Fruit fly (Drosophila melanogaster): ENCODE measurements around the gene CG14339.

The CG14339 gene

dm6 chr2L:1069475-1069874 lies 38.9 kb upstream of the CG14339 start (continued):
- TF ChIP-seq CG3919 (GFP tag; optimal IDR thresholded peaks at IDR 0.05) (peak; percentile 2), fd85E (GFP tag; optimal IDR thresholded peaks at IDR 0.05) (no peak), Hr38 (GFP tag; optimal IDR thresholded peaks at IDR 0.05) (no peak), esn (GFP tag; optimal IDR thresholded peaks at IDR 0.05) (peak; percentile 27), Sox15 (GFP tag; optimal IDR thresholded peaks at IDR 0.05) (no peak), CG11762 (GFP tag; optimal IDR thresholded peaks at IDR 0.05; ENCODE audit: insufficient read depth) (no peak), svp (GFP tag) (peak; percentile 77), CG6792 (GFP tag; optimal IDR thresholded peaks at IDR 0.05) (no peak), CG10669 (GFP tag; optimal IDR thresholded peaks at IDR 0.05) (no peak), CG6163 (GFP tag; IDR thresholded peaks at IDR 0.05) (0 out of 3 replicates have a peak, but pooled peaks have one; percentile 12), OdsH (GFP tag; optimal IDR thresholded peaks at IDR 0.05) (peak; percentile 23), CG6276 (GFP tag; optimal IDR thresholded peaks at IDR 0.05) (no peak), Met (GFP tag; optimal IDR thresholded peaks at IDR 0.05) (peak; percentile 51), CG4318 (GFP tag; optimal IDR thresholded peaks at IDR 0.05) (no peak), Eip75B (GFP tag; optimal IDR thresholded peaks at IDR 0.05) (no peak), acj6 (GFP tag; optimal IDR thresholded peaks at IDR 0.05) (no peak), pdm3 (GFP tag; optimal IDR thresholded peaks at IDR 0.05) (no peak), Sox14 (GFP tag; optimal IDR thresholded peaks at IDR 0.05) (no peak), dsx (GFP tag; optimal IDR thresholded peaks at IDR 0.05; ENCODE audit: poor library complexity, severe bottlenecking) (no peak), Blimp-1 (GFP tag; optimal IDR thresholded peaks at IDR 0.05) (no peak), Hr39 (GFP tag; optimal IDR thresholded peaks at IDR 0.05) (no peak)

dm6 chr2L:1070332-1070731 lies 38.0 kb upstream of the CG14339 start:
- TF ChIP-seq fd59A (GFP tag; optimal IDR thresholded peaks at IDR 0.05) (peak; percentile 46), achi (GFP tag; optimal IDR thresholded peaks at IDR 0.05) (peak; percentile 73), CG15336 (GFP tag; IDR thresholded peaks at IDR 0.05) (peak; percentile 70), CG16779 (tag; optimal IDR thresholded peaks at IDR 0.05) (no peak), Ets21C (GFP tag; optimal IDR thresholded peaks at IDR 0.05) (no peak), CG6276 (GFP tag; optimal IDR thresholded peaks at IDR 0.05) (peak; percentile 40), CG10669 (GFP tag; optimal IDR thresholded peaks at IDR 0.05) (peak; percentile 59), CG3919 (GFP tag; optimal IDR thresholded peaks at IDR 0.05) (peak; percentile 64), CG3032 (tag; optimal IDR thresholded peaks at IDR 0.05) (peak; percentile 61), vri (GFP tag; optimal IDR thresholded peaks at IDR 0.05) (peak; percentile 15), CG8632 (GFP tag; optimal IDR thresholded peaks at IDR 0.05) (peak; percentile 39), spab (GFP tag; optimal IDR thresholded peaks at IDR 0.05) (peak; percentile 65), CG8119 (GFP tag; IDR thresholded peaks at IDR 0.05) (peak; percentile 56; the same call in 2 of the 3 replicates), CG11762 (GFP tag; optimal IDR thresholded peaks at IDR 0.05; ENCODE audit: insufficient read depth) (no peak), Met (GFP tag; optimal IDR thresholded peaks at IDR 0.05) (peak; percentile 72), CG6854 (GFP tag; optimal IDR thresholded peaks at IDR 0.05) (no peak), ss (GFP tag; optimal IDR thresholded peaks at IDR 0.05) (peak; percentile 49 to 56), CG7368 (GFP tag; optimal IDR thresholded peaks at IDR 0.05) (peak; percentile 7), esn (GFP tag; optimal IDR thresholded peaks at IDR 0.05) (peak; percentile 67), CG4318 (GFP tag; optimal IDR thresholded peaks at IDR 0.05) (peak; percentile 51), eg (GFP tag; IDR thresholded peaks at IDR 0.05) (peak; percentile 71), Blimp-1 (GFP tag; optimal IDR thresholded peaks at IDR 0.05) (no peak), CG6792 (GFP tag; optimal IDR thresholded peaks at IDR 0.05) (peak; percentile 36), Sox15 (GFP tag; optimal IDR thresholded peaks at IDR 0.05) (no peak), net (GFP tag; optimal IDR thresholded peaks at IDR 0.05) (peak; percentile 38), cyc (GFP tag; optimal IDR thresholded peaks at IDR 0.05) (peak; percentile 45), Ets96B (tag; optimal IDR thresholded peaks at IDR 0.05) (peak; percentile 66), Eip93F (GFP tag; optimal IDR thresholded peaks at IDR 0.05) (no peak), OdsH (GFP tag; optimal IDR thresholded peaks at IDR 0.05) (peak; percentile 66), Lpt (GFP tag; optimal IDR thresholded peaks at IDR 0.05) (peak; percentile 53), topi (GFP tag; optimal IDR thresholded peaks at IDR 0.05) (peak; percentile 66), CG8319 (GFP tag; optimal IDR thresholded peaks at IDR 0.05) (peak; percentile 4), Gug (GFP tag; IDR thresholded peaks at IDR 0.05) (peak; percentile 64), svp (GFP tag) (peak; percentile 72), Smox (GFP tag; optimal IDR thresholded peaks at IDR 0.05) (peak; percentile 51), CG11902 (GFP tag; optimal IDR thresholded peaks at IDR 0.05) (peak; percentile 5), CG34406 (GFP tag; optimal IDR thresholded peaks at IDR 0.05) (peak; percentile 55), CG9139 (GFP tag; optimal IDR thresholded peaks at IDR 0.05) (peak; percentile 15), fkh (GFP tag; optimal IDR thresholded peaks at IDR 0.05) (no peak), lz (GFP tag; optimal IDR thresholded peaks at IDR 0.05) (peak; percentile 62), CG6163 (GFP tag; IDR thresholded peaks at IDR 0.05) (peak; percentile 84)

All from whole organism, prepupa.